Fruit fly (Drosophila melanogaster) whole organism, embryonic: ENCODE measurements around the gene Pvf3.

Experiments used
- ATbp ChIP-seq: fragments of 200-800 bp; sonication (Bioruptor generic); optimal IDR thresholded peaks from 2 replicates; lab custom pipeline; 2017; ENCODE audit warnings: missing biosample characterization, mild to moderate bottlenecking, missing genetic modification characterization, missing genetic modification reagents
- Bgb ChIP-seq: fragments of 200-800 bp; sonication (Bioruptor generic); IDR thresholded peaks from 2 replicates; pipeline ENCODE4 v1.3.6; 2022; ENCODE audit warnings: missing biosample characterization, missing genetic modification characterization; ENCODE audit not compliant: partially characterized antibody
- CG10147 ChIP-seq: fragments of 200-800 bp; sonication (Bioruptor generic); optimal IDR thresholded peaks from 2 replicates; lab custom pipeline; 2019; ENCODE audit warnings: missing biosample characterization, mild to moderate bottlenecking, missing genetic modification characterization, moderate library complexity
- CG10366 ChIP-seq: fragments of 200-800 bp; sonication (Bioruptor generic); IDR thresholded peaks from 2 replicates; pipeline ENCODE4 v1.3.6; 2022; ENCODE audit warnings: missing biosample characterization, missing genetic modification characterization
- CG11723 ChIP-seq: fragments of 200-800 bp; sonication (Bioruptor generic); optimal IDR thresholded peaks from 2 replicates; lab custom pipeline; 2017; ENCODE audit warnings: missing biosample characterization, mild to moderate bottlenecking, missing genetic modification characterization
- CG1233 ChIP-seq: fragments of 200-800 bp; sonication (Bioruptor generic); optimal IDR thresholded peaks from 4 replicates; lab custom pipeline; 2018; ENCODE audit warnings: missing biosample characterization, mild to moderate bottlenecking, missing genetic modification characterization
- CG14860 ChIP-seq: fragments of 200-800 bp; sonication (Bioruptor generic); IDR thresholded peaks from 3 replicates; pipeline ENCODE4 v1.3.6; 2022; ENCODE audit warnings: missing biosample characterization, missing genetic modification characterization; ENCODE audit not compliant: partially characterized antibody
- CG1647 ChIP-seq: fragments of 200-800 bp; sonication (Bioruptor generic); optimal IDR thresholded peaks from 3 replicates; lab custom pipeline; 2016; ENCODE audit warnings: missing biosample characterization, missing genetic modification characterization
- CG16813 ChIP-seq: fragments of 200-800 bp; sonication (Bioruptor generic); IDR thresholded peaks from 3 replicates; pipeline ENCODE4 v1.3.6; 2022; ENCODE audit warnings: missing biosample characterization, missing genetic modification characterization; ENCODE audit not compliant: partially characterized antibody
- CG18619 ChIP-seq: fragments of 200-800 bp; sonication (Bioruptor generic); optimal IDR thresholded peaks from 3 replicates; lab custom pipeline; 2017; ENCODE audit warnings: missing biosample characterization, mild to moderate bottlenecking, missing genetic modification characterization
- CG2712 ChIP-seq: fragments of 200-800 bp; optimal IDR thresholded peaks from 3 replicates; lab custom pipeline; 2019; ENCODE audit warnings: missing biosample characterization, mild to moderate bottlenecking, missing genetic modification characterization, moderate library complexity
- CG3163 ChIP-seq: fragments of 200-800 bp; sonication (Bioruptor generic); optimal IDR thresholded peaks from 3 replicates; lab custom pipeline; 2016; ENCODE audit warnings: missing biosample characterization, missing genetic modification characterization
- CG3281 ChIP-seq: fragments of 200-800 bp; sonication (Bioruptor generic); optimal IDR thresholded peaks from 3 replicates; lab custom pipeline; 2017; ENCODE audit warnings: missing biosample characterization, mild to moderate bottlenecking, missing genetic modification characterization
- CG3407 ChIP-seq: fragments of 200-800 bp; sonication (Bioruptor generic); optimal IDR thresholded peaks from 2 replicates; lab custom pipeline; 2018; ENCODE audit warnings: missing biosample characterization, mild to moderate bottlenecking, missing genetic modification characterization
- CG34376 ChIP-seq: fragments of 200-800 bp; sonication (Bioruptor generic); optimal IDR thresholded peaks from 2 replicates; lab custom pipeline; 2018; ENCODE audit warnings: missing biosample characterization, mild to moderate bottlenecking, missing genetic modification characterization
- CG6854 ChIP-seq: fragments of 200-800 bp; sonication (Bioruptor generic); optimal IDR thresholded peaks from 3 replicates; lab custom pipeline; 2017; ENCODE audit warnings: missing biosample characterization, mild to moderate bottlenecking, missing genetic modification characterization
- CG7987 ChIP-seq: fragments of 200-800 bp; sonication (Bioruptor generic); optimal IDR thresholded peaks from 2 replicates; lab custom pipeline; 2018; ENCODE audit warnings: missing biosample characterization, mild to moderate bottlenecking, missing genetic modification characterization, moderate library complexity
- CG8281 ChIP-seq: fragments of 200-800 bp; sonication (Bioruptor generic); optimal IDR thresholded peaks from 2 replicates; lab custom pipeline; 2018; ENCODE audit warnings: missing biosample characterization, mild to moderate bottlenecking, missing genetic modification characterization, moderate library complexity
- Dp ChIP-seq: fragments of 200-800 bp; sonication (Bioruptor generic); optimal IDR thresholded peaks from 2 replicates; lab custom pipeline; 2018; ENCODE audit warnings: missing biosample characterization, mild to moderate bottlenecking, missing genetic modification characterization, moderate library complexity
- E2f1 ChIP-seq: fragments of 200-800 bp; sonication (Bioruptor generic); IDR thresholded peaks from 2 replicates; pipeline ENCODE4 v1.3.6; 2022; ENCODE audit warnings: missing biosample characterization, missing genetic modification characterization
- Gsc ChIP-seq: fragments of 200-800 bp; sonication (Bioruptor generic); IDR thresholded peaks from 2 replicates; pipeline ENCODE4 v1.3.6; 2022; ENCODE audit warnings: missing biosample characterization, missing genetic modification characterization
- HmgD ChIP-seq: fragments of 200-800 bp; sonication (Bioruptor generic); optimal IDR thresholded peaks from 3 replicates; lab custom pipeline; 2016; ENCODE audit warnings: missing biosample characterization, missing genetic modification characterization
- MESR4 ChIP-seq: fragments of 200-800 bp; sonication (Bioruptor generic); optimal IDR thresholded peaks from 2 replicates; lab custom pipeline; 2018; ENCODE audit warnings: missing biosample characterization, mild to moderate bottlenecking, missing genetic modification characterization, moderate library complexity
- Mad ChIP-seq: fragments of 200-800 bp; sonication (Bioruptor generic); optimal IDR thresholded peaks from 2 replicates; lab custom pipeline; 2016; ENCODE audit warnings: missing biosample characterization, missing genetic modification characterization
- Neu2 ChIP-seq: fragments of 200-800 bp; sonication (Bioruptor generic); optimal IDR thresholded peaks from 3 replicates; lab custom pipeline; 2016; ENCODE audit warnings: missing biosample characterization, missing genetic modification characterization, borderline replicate concordance
- Side ChIP-seq: fragments of 200-800 bp; sonication (Bioruptor generic); optimal IDR thresholded peaks from 2 replicates; lab custom pipeline; 2016; ENCODE audit warnings: missing biosample characterization, missing genetic modification characterization
- Sox102F ChIP-seq: fragments of 200-800 bp; sonication (Bioruptor generic); optimal IDR thresholded peaks from 2 replicates; lab custom pipeline; 2018; ENCODE audit warnings: missing biosample characterization, mild to moderate bottlenecking, missing genetic modification characterization, moderate library complexity
- Sry-β ChIP-seq: fragments of 200-800 bp; sonication (Bioruptor generic); optimal IDR thresholded peaks from 2 replicates; lab custom pipeline; 2018; ENCODE audit warnings: missing biosample characterization, mild to moderate bottlenecking, missing genetic modification characterization, moderate library complexity
- TFAM ChIP-seq: fragments of 200-800 bp; sonication (Bioruptor generic); optimal IDR thresholded peaks from 2 replicates; lab custom pipeline; 2017; ENCODE audit warnings: missing biosample characterization, missing genetic modification characterization, inconsistent platforms
- abd-A ChIP-seq: fragments of 200-800 bp; sonication (Bioruptor generic); optimal IDR thresholded peaks from 3 replicates; lab custom pipeline; 2019; ENCODE audit warnings: missing biosample characterization, mild to moderate bottlenecking, missing genetic modification characterization, moderate library complexity
- ato ChIP-seq: fragments of 200-800 bp; sonication (Bioruptor generic); IDR thresholded peaks from 2 replicates; pipeline ENCODE4 v1.3.6; 2022; ENCODE audit warnings: missing biosample characterization, missing genetic modification characterization; ENCODE audit not compliant: partially characterized antibody
- bigmax ChIP-seq: fragments of 200-800 bp; sonication (Bioruptor generic); optimal IDR thresholded peaks from 2 replicates; lab custom pipeline; 2018; ENCODE audit warnings: missing biosample characterization, mild to moderate bottlenecking, missing genetic modification characterization
- bsh ChIP-seq, 2 experiments: fragments of 200-800 bp; sonication (Bioruptor generic); optimal IDR thresholded peaks; 2 replicates each; lab custom pipeline; 2017 to 2018; ENCODE audit warnings: mild to moderate bottlenecking in 2 of 2, missing biosample characterization in 2 of 2, missing genetic modification characterization in 2 of 2, moderate library complexity in 1 of 2
- eyg ChIP-seq: fragments of 200-800 bp; sonication (Bioruptor generic); optimal IDR thresholded peaks from 3 replicates; lab custom pipeline; 2016; ENCODE audit warnings: missing biosample characterization, missing genetic modification characterization
- fd102C ChIP-seq: fragments of 200-800 bp; sonication (Bioruptor generic); optimal IDR thresholded peaks from 2 replicates; lab custom pipeline; 2018; ENCODE audit warnings: missing biosample characterization, mild to moderate bottlenecking, missing genetic modification characterization, moderate library complexity
- ftz-f1 ChIP-seq: fragments of 200-800 bp; sonication (Bioruptor generic); optimal IDR thresholded peaks from 2 replicates; lab custom pipeline; 2016; ENCODE audit warnings: missing biosample characterization, missing genetic modification characterization
- gem ChIP-seq: fragments of 200-800 bp; sonication (Bioruptor generic); optimal IDR thresholded peaks from 2 replicates; lab custom pipeline; 2019; ENCODE audit warnings: missing biosample characterization, mild to moderate bottlenecking, missing genetic modification characterization, moderate library complexity
- gro ChIP-seq: fragments of 200-800 bp; sonication (Bioruptor generic); optimal IDR thresholded peaks from 2 replicates; lab custom pipeline; 2016; ENCODE audit warnings: missing biosample characterization, missing genetic modification characterization
- lola ChIP-seq, 3 experiments: fragments of >200 bp in 2 of 3; fragments of 200-800 bp in 1 of 3; sonication (Bioruptor generic) in 1 of 3; optimal IDR thresholded peaks; 2 replicates each; lab custom pipeline; 2017 to 2019; ENCODE audit warnings: missing biosample characterization in 3 of 3, missing genetic modification characterization in 3 of 3, mild to moderate bottlenecking in 1 of 3, moderate library complexity in 1 of 3
- maf-S ChIP-seq: fragments of 200-800 bp; sonication (Bioruptor generic); optimal IDR thresholded peaks from 2 replicates; lab custom pipeline; 2016; ENCODE audit warnings: missing biosample characterization, missing genetic modification characterization
- mirr ChIP-seq: fragments of 200-800 bp; sonication (Bioruptor generic); optimal IDR thresholded peaks from 3 replicates; lab custom pipeline; 2018; ENCODE audit warnings: missing biosample characterization, mild to moderate bottlenecking, missing genetic modification characterization
- nerfin-2 ChIP-seq: fragments of 200-800 bp; sonication (Bioruptor generic); IDR thresholded peaks from 2 replicates; pipeline ENCODE4 v1.3.6; 2022; ENCODE audit warnings: missing biosample characterization, missing genetic modification characterization; ENCODE audit not compliant: partially characterized antibody
- onecut ChIP-seq: fragments of 200-800 bp; sonication (Bioruptor generic); IDR thresholded peaks from 2 replicates; pipeline ENCODE4 v1.3.6; 2022; ENCODE audit warnings: missing biosample characterization, missing genetic modification characterization
- otp ChIP-seq: fragments of 200-800 bp; sonication (Bioruptor generic); IDR thresholded peaks from 3 replicates; pipeline ENCODE4, ENCODE4 v1.3.6; 2022; ENCODE audit warnings: missing biosample characterization, missing genetic modification characterization
- prd ChIP-seq, 3 experiments: fragments of >200 bp in 2 of 3; fragments of 200-800 bp in 1 of 3; sonication (Bioruptor generic) in 1 of 3; optimal IDR thresholded peaks in 2 of 3; IDR thresholded peaks in 1 of 3; 2 replicates in 2 of 3; 3 replicates in 1 of 3; pipeline versions ENCODE4 v1.3.6 to Lab custom; 2017 to 2022; ENCODE audit warnings: missing biosample characterization in 1 of 3, missing genetic modification characterization in 1 of 3
- row ChIP-seq: fragments of 200-800 bp; sonication (Bioruptor generic); IDR thresholded peaks from 3 replicates; pipeline ENCODE4 v1.3.6; 2022; ENCODE audit warnings: missing biosample characterization, missing genetic modification characterization
- slbo ChIP-seq: fragments of 200-800 bp; sonication (Bioruptor generic); IDR thresholded peaks from 2 replicates; pipeline ENCODE4 v1.3.6; 2022; ENCODE audit warnings: missing biosample characterization, missing genetic modification characterization
- toy ChIP-seq: fragments of 200-800 bp; sonication (Bioruptor generic); IDR thresholded peaks from 2 replicates; pipeline ENCODE4 v1.3.6; 2022; ENCODE audit warnings: missing biosample characterization, missing genetic modification characterization
- trh ChIP-seq: fragments of 200-800 bp; sonication (Bioruptor generic); optimal IDR thresholded peaks from 2 replicates; lab custom pipeline; 2016; ENCODE audit warnings: missing biosample characterization, missing genetic modification characterization

Pvf3 gene

dm6 chr2L:7148086-7148485 is 9.4 kb downstream of the Pvf3 start (continued):
- no peak for TF ChIP-seq MESR4
- TF ChIP-seq HmgD (GFP tag; lab: Kevin White, UChicago), result no peak
- TF ChIP-seq abd-A, result no peak
- peak; percentile 55 for TF ChIP-seq fd102C (GFP tag; lab: Kevin White, UChicago)
- TF ChIP-seq gro (GFP tag; lab: Kevin White, UChicago), result no peak
- no peak for TF ChIP-seq Dp (GFP tag; lab: Kevin White, UChicago)
- 0 out of 3 replicates have a peak, but pooled peaks have one; percentile 37 for TF ChIP-seq CG14860 (GFP tag; lab: Robert Waterston, UW)
- no peak for TF ChIP-seq CG1647 (GFP tag; lab: Kevin White, UChicago)
- peak; percentile 61 for TF ChIP-seq CG3407 (GFP tag; lab: Kevin White, UChicago)
- no peak for TF ChIP-seq eyg (GFP tag; lab: Kevin White, UChicago)
- TF ChIP-seq CG11723 (GFP tag; lab: Kevin White, UChicago), result peak; percentile 59
- TF ChIP-seq Bgb (GFP tag; lab: Robert Waterston, UW), result no peak
- TF ChIP-seq CG10147 (GFP tag; lab: Kevin White, UChicago), result peak; percentile 52
- TF ChIP-seq Neu2, result no peak
- peak; percentile 37; the same call in 1 of the 2 replicates for TF ChIP-seq slbo (GFP tag; lab: Robert Waterston, UW)
- TF ChIP-seq bsh (GFP tag; optimal IDR thresholded peaks at IDR 0.05; lab: Kevin White, UChicago), result peak in 1 of 2 experiments; percentile 83
- no peak for TF ChIP-seq ato
- TF ChIP-seq CG7987 (GFP tag; lab: Kevin White, UChicago), result no peak
- no peak for TF ChIP-seq mirr
- peak; percentile 7; the same call in 1 of the 2 replicates for TF ChIP-seq Gsc (GFP tag; lab: Robert Waterston, UW)
- peak in 1 of 3 experiments; percentile 72 for TF ChIP-seq lola (GFP tag; optimal IDR thresholded peaks at IDR 0.05; lab: Kevin White, UChicago)
- no peak for TF ChIP-seq ftz-f1 (GFP tag; lab: Kevin White, UChicago)
- peak; percentile 4 for TF ChIP-seq TFAM (GFP tag; lab: Kevin White, UChicago)
- no peak for TF ChIP-seq bigmax (GFP tag; lab: Kevin White, UChicago)
- TF ChIP-seq Side (GFP tag; lab: Kevin White, UChicago), result peak; percentile 61
- TF ChIP-seq otp (GFP tag; lab: Robert Waterston, UW), result peak; percentile 76; the same call in 2 of the 3 replicates
- peak; percentile 87 for TF ChIP-seq CG2712 (tag; lab: Kevin White, UChicago)
- TF ChIP-seq CG1233, result peak; percentile 58
- no peak for TF ChIP-seq prd (optimal IDR thresholded peaks at IDR 0.05; lab: Kevin White, UChicago)
- TF ChIP-seq prd (GFP tag; IDR thresholded peaks at IDR 0.05; lab: Robert Waterston, UW), result peak; percentile 81
- TF ChIP-seq Sox102F (GFP tag; lab: Kevin White, UChicago), result peak; percentile 91
- peak; percentile 45 for TF ChIP-seq maf-S
- TF ChIP-seq CG34376, result no peak
- peak; percentile 44 for TF ChIP-seq CG8281 (tag; lab: Kevin White, UChicago)
- no peak for TF ChIP-seq toy
- peak; percentile 90 for TF ChIP-seq gem (tag; lab: Kevin White, UChicago)
- TF ChIP-seq CG3281 (GFP tag; lab: Kevin White, UChicago), result peak; percentile 35
- TF ChIP-seq nerfin-2, result no peak
- TF ChIP-seq E2f1 (GFP tag; lab: Robert Waterston, UW), result peak; percentile 63
- TF ChIP-seq Sry-β (GFP tag; lab: Kevin White, UChicago), result no peak
- peak; percentile 68 for TF ChIP-seq ATbp
- TF ChIP-seq Mad (GFP tag; lab: Kevin White, UChicago), result peak; percentile 31
- peak; percentile 65 for TF ChIP-seq CG10366 (GFP tag; lab: Robert Waterston, UW)
- peak; percentile 12 for TF ChIP-seq CG3163 (GFP tag; lab: Kevin White, UChicago)
- no peak for TF ChIP-seq CG16813 (GFP tag; lab: Robert Waterston, UW)
- TF ChIP-seq onecut (GFP tag; lab: Robert Waterston, UW), result peak; percentile 39
- TF ChIP-seq CG6854 (GFP tag; lab: Kevin White, UChicago), result no peak
- peak; percentile 38 for TF ChIP-seq trh (GFP tag; lab: Kevin White, UChicago)
- TF ChIP-seq row (GFP tag; lab: Robert Waterston, UW), result peak; percentile 70
- TF ChIP-seq CG18619, result peak; percentile 43
